Fruit fly (Drosophila melanogaster): ENCODE measurements around the gene jp.

jp gene

dm6 chr2L:9550880-9551279, 15.7 kb downstream of the jp start:
- no peak for TF ChIP-seq fkh (GFP tag; optimal IDR thresholded peaks at IDR 0.05)
- no peak for TF ChIP-seq Hr38 (GFP tag; optimal IDR thresholded peaks at IDR 0.05)
- TF ChIP-seq CG15336 (GFP tag; IDR thresholded peaks at IDR 0.05), result peak; percentile 64
- peak; percentile 56; the same call in 1 of the 3 replicates for TF ChIP-seq eg (GFP tag; IDR thresholded peaks at IDR 0.05)

DNA sequence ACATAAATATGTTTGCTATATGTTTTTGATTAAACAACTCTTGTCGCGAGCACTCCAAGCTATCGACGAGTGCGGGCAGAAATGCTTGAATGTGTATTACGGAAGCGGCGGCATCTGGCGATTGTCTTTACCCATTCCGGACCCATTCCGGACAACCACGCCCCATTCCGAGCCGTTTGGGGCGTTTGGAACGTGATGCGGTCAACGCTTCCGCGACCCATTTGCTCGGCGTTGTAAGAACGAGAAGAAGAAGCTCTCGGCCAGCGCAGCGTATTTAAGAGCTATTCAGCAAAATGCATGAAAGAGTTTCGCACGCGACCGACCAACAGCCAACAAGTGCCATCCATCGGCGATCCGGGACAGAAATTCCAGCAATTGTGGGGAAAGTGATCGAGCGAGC, 21.0 kb downstream of the jp start, which contains the start of gene CG13114:
CG13114 (plus strand) TSS at position 301 of the 400 bp plus-strand sequence.
- TF ChIP-seq lz (GFP tag; optimal IDR thresholded peaks at IDR 0.05) (no peak), Hr38 (GFP tag; optimal IDR thresholded peaks at IDR 0.05) (no peak), achi (GFP tag; optimal IDR thresholded peaks at IDR 0.05) (no peak), CG11294 (GFP tag; IDR thresholded peaks at IDR 0.05) (no peak), CG10669 (GFP tag; optimal IDR thresholded peaks at IDR 0.05) (no peak), CG6854 (GFP tag; optimal IDR thresholded peaks at IDR 0.05) (no peak), esn (GFP tag; optimal IDR thresholded peaks at IDR 0.05) (no peak), CG9139 (GFP tag; optimal IDR thresholded peaks at IDR 0.05) (no peak), Hr39 (GFP tag; optimal IDR thresholded peaks at IDR 0.05) (no peak), Eip78C (GFP tag) (no peak), CG31627 (GFP tag; optimal IDR thresholded peaks at IDR 0.05) (no peak), CG34406 (GFP tag; optimal IDR thresholded peaks at IDR 0.05) (no peak), Ets21C (GFP tag; optimal IDR thresholded peaks at IDR 0.05) (no peak), Ets96B (tag; optimal IDR thresholded peaks at IDR 0.05) (no peak), CG15336 (GFP tag; IDR thresholded peaks at IDR 0.05) (no peak), CG8632 (GFP tag; optimal IDR thresholded peaks at IDR 0.05) (no peak), Sox102F (GFP tag; optimal IDR thresholded peaks at IDR 0.05) (no peak), svp (GFP tag) (no peak)

DNA sequence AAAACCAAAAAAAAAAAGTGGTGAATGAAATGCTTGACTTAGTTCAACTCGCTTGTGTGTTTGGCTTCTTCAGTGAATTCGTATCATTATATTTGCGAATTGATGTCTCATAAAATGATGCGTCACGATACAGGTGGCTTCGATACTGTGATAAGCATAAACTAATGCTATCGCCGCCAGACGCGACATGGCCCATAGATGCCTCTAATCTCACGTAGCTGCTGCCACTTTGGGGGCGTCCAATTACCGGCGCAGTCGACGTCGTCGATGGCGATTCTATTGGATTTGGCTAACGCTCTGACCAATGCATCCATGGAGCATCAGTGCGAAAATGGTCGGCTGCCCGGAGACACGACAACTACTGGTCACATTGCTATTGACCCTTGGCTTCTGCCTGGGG, 22.7 kb downstream of the jp start, which contains the start of gene CG13113:
CG13113 (plus strand) TSS at position 301 of the 400 bp plus-strand sequence.
- TF ChIP-seq Sox102F (GFP tag; optimal IDR thresholded peaks at IDR 0.05) (no peak), CG8119 (GFP tag; IDR thresholded peaks at IDR 0.05) (no peak), CG10631 (GFP tag; optimal IDR thresholded peaks at IDR 0.05) (no peak), Ets21C (GFP tag; optimal IDR thresholded peaks at IDR 0.05) (no peak), CG16779 (tag; optimal IDR thresholded peaks at IDR 0.05) (no peak), CG11762 (GFP tag; optimal IDR thresholded peaks at IDR 0.05; ENCODE audit: insufficient read depth) (no peak), CG31627 (GFP tag; optimal IDR thresholded peaks at IDR 0.05) (no peak), CG1621 (tag; optimal IDR thresholded peaks at IDR 0.05) (no peak), fkh (GFP tag; optimal IDR thresholded peaks at IDR 0.05) (no peak), dac (GFP tag; optimal IDR thresholded peaks at IDR 0.05) (no peak), Sox15 (GFP tag; optimal IDR thresholded peaks at IDR 0.05) (no peak), Ets96B (tag; optimal IDR thresholded peaks at IDR 0.05) (no peak), CG9139 (GFP tag; optimal IDR thresholded peaks at IDR 0.05) (no peak), CG11294 (GFP tag; IDR thresholded peaks at IDR 0.05) (no peak), acj6 (GFP tag; optimal IDR thresholded peaks at IDR 0.05) (no peak), svp (GFP tag) (no peak), Hr4 (GFP tag; optimal IDR thresholded peaks at IDR 0.05) (no peak), CG3919 (GFP tag; optimal IDR thresholded peaks at IDR 0.05) (no peak), Eip93F (GFP tag; optimal IDR thresholded peaks at IDR 0.05) (no peak)

DNA sequence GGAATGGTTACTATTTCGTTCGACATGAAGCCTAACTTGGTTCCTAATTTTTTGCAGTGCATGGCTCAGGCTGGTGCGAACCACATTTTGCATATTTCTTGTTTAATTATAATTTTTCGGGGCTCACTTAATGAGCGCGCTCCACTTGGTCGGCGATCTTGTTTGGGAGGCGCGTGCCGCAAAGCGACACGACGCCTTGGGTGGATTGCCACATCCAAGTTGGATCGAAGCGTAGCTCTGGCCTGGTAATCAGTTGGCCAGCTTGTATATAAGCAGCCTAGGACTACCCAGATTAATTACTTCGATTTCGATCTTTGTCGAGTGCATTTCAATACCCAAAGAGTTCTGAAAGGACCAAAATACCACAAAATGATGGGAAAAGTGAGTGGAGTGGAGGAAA, 24.0 kb downstream of the jp start, which contains the start of gene Cpr30B:
Cpr30B (plus strand) TSS at position 301 of the 400 bp plus-strand sequence.
- TF ChIP-seq Met (GFP tag; optimal IDR thresholded peaks at IDR 0.05) (no peak), eg (GFP tag; IDR thresholded peaks at IDR 0.05) (0 out of 3 replicates have a peak, but pooled peaks have one; percentile 9), CG34406 (GFP tag; optimal IDR thresholded peaks at IDR 0.05) (no peak), Ets21C (GFP tag; optimal IDR thresholded peaks at IDR 0.05) (no peak)

- TF ChIP-seq CG11902 (GFP tag; optimal IDR thresholded peaks at IDR 0.05) (no peak), CG1621 (tag; optimal IDR thresholded peaks at IDR 0.05) (no peak), CG32006 (GFP tag; optimal IDR thresholded peaks at IDR 0.05) (no peak), fd59A (GFP tag; optimal IDR thresholded peaks at IDR 0.05) (no peak), CG15336 (GFP tag; IDR thresholded peaks at IDR 0.05) (no peak), CG8119 (GFP tag; IDR thresholded peaks at IDR 0.05) (no peak), CG8632 (GFP tag; optimal IDR thresholded peaks at IDR 0.05) (no peak), acj6 (GFP tag; optimal IDR thresholded peaks at IDR 0.05) (no peak), OdsH (GFP tag; optimal IDR thresholded peaks at IDR 0.05) (no peak), CG3032 (tag; optimal IDR thresholded peaks at IDR 0.05) (no peak), lz (GFP tag; optimal IDR thresholded peaks at IDR 0.05) (no peak)
Measured at dm6 chr2L:9539988-9540573, 26.5 kb downstream of the jp start, which contains the start of gene CG17855. Gene CG17855, plus strand, starts transcription at chr2L:9540523.

Data from whole organism, prepupa.